Fruit fly (Drosophila melanogaster): ENCODE measurements around the gene Idua.

dm6 chr2L:11148969-11149368, 36.1 kb upstream of the Idua start, which contains the start of gene Gyc32E:
- TF ChIP-seq CG8478 (optimal IDR thresholded peaks at IDR 0.05) (no peak), CTCF (optimal IDR thresholded peaks at IDR 0.05) (no peak)

All from S2 (cell line).